Fruit fly (Drosophila melanogaster) whole organism, prepupa: ENCODE data around the gene ct.

Source experiments
- CG10631 ChIP-seq: fragments of 200-800 bp; sonication (Bioruptor generic); optimal IDR thresholded peaks from 2 replicates; lab custom pipeline; 2016; ENCODE audit warnings: missing biosample characterization, missing genetic modification characterization
- CG11294 ChIP-seq: fragments of 200-800 bp; sonication (Bioruptor generic); IDR thresholded peaks from 2 replicates; pipeline ENCODE4 v1.3.6; 2022; ENCODE audit warnings: missing biosample characterization, missing genetic modification characterization
- CG11762 ChIP-seq: fragments of 200-800 bp; sonication (Bioruptor generic); optimal IDR thresholded peaks from 3 replicates; lab custom pipeline; 2016; ENCODE audit warnings: missing biosample characterization, missing genetic modification characterization; ENCODE audit not compliant: insufficient read depth
- CG15336 ChIP-seq: fragments of 200-800 bp; sonication (Bioruptor generic); IDR thresholded peaks from 2 replicates; pipeline ENCODE4 v1.3.6; 2022; ENCODE audit warnings: missing biosample characterization, missing genetic modification characterization
- CG1621 ChIP-seq: fragments of 200-800 bp; sonication (Bioruptor generic); optimal IDR thresholded peaks from 3 replicates; lab custom pipeline; 2018; ENCODE audit warnings: missing biosample characterization, mild to moderate bottlenecking, missing genetic modification characterization
- CG3032 ChIP-seq: fragments of 200-800 bp; optimal IDR thresholded peaks from 2 replicates; lab custom pipeline; 2019; ENCODE audit warnings: missing biosample characterization, mild to moderate bottlenecking, missing genetic modification characterization, moderate library complexity
- CG31627 ChIP-seq: fragments of 200-800 bp; sonication (Bioruptor generic); optimal IDR thresholded peaks from 3 replicates; lab custom pipeline; 2016; ENCODE audit warnings: missing biosample characterization, missing genetic modification characterization
- CG32006 ChIP-seq: fragments of 200-800 bp; sonication (Bioruptor generic); optimal IDR thresholded peaks from 3 replicates; lab custom pipeline; 2017; ENCODE audit warnings: missing biosample characterization, mild to moderate bottlenecking, missing genetic modification characterization
- CG34406 ChIP-seq: fragments of 200-800 bp; sonication (Bioruptor generic); optimal IDR thresholded peaks from 3 replicates; lab custom pipeline; 2016; ENCODE audit warnings: missing biosample characterization, missing genetic modification characterization
- CG3919 ChIP-seq: fragments of 200-800 bp; sonication (Bioruptor generic); optimal IDR thresholded peaks from 3 replicates; lab custom pipeline; 2016; ENCODE audit warnings: missing biosample characterization, missing genetic modification characterization
- CG6163 ChIP-seq: fragments of 200-800 bp; sonication (Bioruptor generic); IDR thresholded peaks from 3 replicates; pipeline ENCODE4 v1.3.6; 2022; ENCODE audit warnings: missing biosample characterization, missing genetic modification characterization
- CG6276 ChIP-seq: fragments of 200-800 bp; sonication (Bioruptor generic); optimal IDR thresholded peaks from 2 replicates; lab custom pipeline; 2017; ENCODE audit warnings: missing biosample characterization, mild to moderate bottlenecking, missing genetic modification characterization
- CG6792 ChIP-seq: fragments of 200-800 bp; sonication (Bioruptor generic); optimal IDR thresholded peaks from 3 replicates; lab custom pipeline; 2016; ENCODE audit warnings: missing biosample characterization, missing genetic modification characterization
- CG6808 ChIP-seq: fragments of 200-800 bp; sonication (Bioruptor generic); optimal IDR thresholded peaks from 3 replicates; lab custom pipeline; 2017; ENCODE audit warnings: missing biosample characterization, missing genetic modification characterization, mild to moderate bottlenecking, moderate library complexity, missing genetic modification reagents
- CG6854 ChIP-seq: fragments of 200-800 bp; sonication (Bioruptor generic); optimal IDR thresholded peaks from 2 replicates; lab custom pipeline; 2017; ENCODE audit warnings: missing biosample characterization, mild to moderate bottlenecking, missing genetic modification characterization
- CG7368 ChIP-seq: fragments of 200-800 bp; sonication (Bioruptor generic); optimal IDR thresholded peaks from 3 replicates; lab custom pipeline; 2016; ENCODE audit warnings: missing biosample characterization, missing genetic modification characterization
- CG8119 ChIP-seq: fragments of 200-800 bp; sonication (Bioruptor generic); IDR thresholded peaks from 3 replicates; pipeline ENCODE4 v1.3.6; 2022; ENCODE audit warnings: missing biosample characterization, missing genetic modification characterization
- CG8319 ChIP-seq: fragments of 200-800 bp; sonication (Bioruptor generic); optimal IDR thresholded peaks from 3 replicates; lab custom pipeline; 2016; ENCODE audit warnings: missing biosample characterization, missing genetic modification characterization
- CG8632 ChIP-seq: fragments of 200-800 bp; sonication (Bioruptor generic); optimal IDR thresholded peaks from 3 replicates; lab custom pipeline; 2016; ENCODE audit warnings: missing biosample characterization, missing genetic modification characterization
- Eip75B ChIP-seq: fragments of 200-800 bp; sonication (Bioruptor generic); optimal IDR thresholded peaks from 3 replicates; lab custom pipeline; 2016; ENCODE audit warnings: missing biosample characterization, missing genetic modification characterization
- Eip78C ChIP-seq: fragments of 200-800 bp; sonication (Bioruptor generic); peaks from one replicate; lab custom pipeline; 2016; ENCODE audit warnings: missing biosample characterization, missing genetic modification characterization
- Eip93F ChIP-seq: fragments of 200-800 bp; sonication (Bioruptor generic); optimal IDR thresholded peaks from 2 replicates; lab custom pipeline; 2016; ENCODE audit warnings: missing biosample characterization, mild to moderate bottlenecking, missing genetic modification characterization
- Ets21C ChIP-seq: fragments of 200-800 bp; sonication (Bioruptor generic); optimal IDR thresholded peaks from 3 replicates; lab custom pipeline; 2016; ENCODE audit warnings: missing biosample characterization, missing genetic modification characterization
- Hr38 ChIP-seq: sonication (Bioruptor generic); optimal IDR thresholded peaks from 2 replicates; lab custom pipeline; 2016; ENCODE audit warnings: missing biosample characterization, missing genetic modification characterization
- Hr39 ChIP-seq: fragments of 200-800 bp; sonication (Bioruptor generic); optimal IDR thresholded peaks from 2 replicates; lab custom pipeline; 2016; ENCODE audit warnings: missing biosample characterization, missing genetic modification characterization
- Hr4 ChIP-seq: fragments of 200-800 bp; sonication (Bioruptor generic); optimal IDR thresholded peaks from 3 replicates; lab custom pipeline; 2016; ENCODE audit warnings: missing biosample characterization, missing genetic modification characterization
- Lpt ChIP-seq: fragments of 200-800 bp; sonication (Bioruptor generic); optimal IDR thresholded peaks from 3 replicates; lab custom pipeline; 2016; ENCODE audit warnings: missing biosample characterization, missing genetic modification characterization
- OdsH ChIP-seq: fragments of 200-800 bp; sonication (Bioruptor generic); optimal IDR thresholded peaks from 3 replicates; lab custom pipeline; 2016; ENCODE audit warnings: missing biosample characterization, missing genetic modification characterization
- achi ChIP-seq: fragments of 200-800 bp; sonication (Bioruptor generic); optimal IDR thresholded peaks from 3 replicates; lab custom pipeline; 2016; ENCODE audit warnings: missing biosample characterization, missing genetic modification characterization
- acj6 ChIP-seq: fragments of 200-800 bp; sonication (Bioruptor generic); optimal IDR thresholded peaks from 3 replicates; lab custom pipeline; 2016; ENCODE audit warnings: missing biosample characterization, missing genetic modification characterization
- cyc ChIP-seq: fragments of 200-800 bp; sonication (Bioruptor generic); optimal IDR thresholded peaks from 3 replicates; lab custom pipeline; 2016; ENCODE audit warnings: missing biosample characterization, missing genetic modification characterization
- dsx ChIP-seq: fragments of 200-800 bp; optimal IDR thresholded peaks from 3 replicates; lab custom pipeline; 2019; ENCODE audit warnings: missing biosample characterization, mild to moderate bottlenecking, missing genetic modification characterization, moderate library complexity; ENCODE audit not compliant: poor library complexity, severe bottlenecking
- eg ChIP-seq: fragments of 200-800 bp; sonication (Bioruptor generic); IDR thresholded peaks from 3 replicates; pipeline ENCODE4 v1.3.6; 2022; ENCODE audit warnings: missing biosample characterization, missing genetic modification characterization
- fd59A ChIP-seq: fragments of 200-800 bp; sonication (Bioruptor generic); optimal IDR thresholded peaks from 2 replicates; lab custom pipeline; 2017; ENCODE audit warnings: missing biosample characterization, mild to moderate bottlenecking, missing genetic modification characterization, missing genetic modification reagents
- fd85E ChIP-seq: fragments of 200-800 bp; sonication (Bioruptor generic); optimal IDR thresholded peaks from 3 replicates; lab custom pipeline; 2016; ENCODE audit warnings: missing biosample characterization, missing genetic modification characterization
- fkh ChIP-seq: fragments of 200-800 bp; sonication (Bioruptor generic); optimal IDR thresholded peaks from 3 replicates; lab custom pipeline; 2017; ENCODE audit warnings: missing biosample characterization, mild to moderate bottlenecking, missing genetic modification characterization, moderate library complexity
- lz ChIP-seq: fragments of 200-800 bp; sonication (Bioruptor generic); optimal IDR thresholded peaks from 3 replicates; lab custom pipeline; 2016; ENCODE audit warnings: missing biosample characterization, missing genetic modification characterization
- salr ChIP-seq, 2 experiments: fragments of 200-800 bp; sonication (Bioruptor generic); optimal IDR thresholded peaks; 3 replicates each; lab custom pipeline; 2016 to 2018; ENCODE audit warnings: missing biosample characterization in 2 of 2, missing genetic modification characterization in 2 of 2, mild to moderate bottlenecking in 1 of 2
- spab ChIP-seq: fragments of 200-800 bp; sonication (Bioruptor generic); optimal IDR thresholded peaks from 2 replicates; lab custom pipeline; 2017; ENCODE audit warnings: missing biosample characterization, mild to moderate bottlenecking, missing genetic modification characterization, missing genetic modification reagents
- svp ChIP-seq: fragments of 200-800 bp; sonication (Bioruptor generic); peaks from one replicate; lab custom pipeline; 2016; ENCODE audit warnings: missing biosample characterization, missing genetic modification characterization
- vri ChIP-seq: fragments of 200-800 bp; sonication (Bioruptor generic); optimal IDR thresholded peaks from 3 replicates; lab custom pipeline; 2016; ENCODE audit warnings: missing biosample characterization, mild to moderate bottlenecking, missing genetic modification characterization

Gene ct

dm6 chrX:7605669-7606068, 2.6 kb upstream of the ct start (continued):
- TF ChIP-seq vri (GFP tag; lab: Kevin White, UChicago) = no peak
- peak; percentile 59 for TF ChIP-seq CG3032 (tag; lab: Kevin White, UChicago)
- TF ChIP-seq Eip93F (GFP tag; lab: Kevin White, UChicago) = no peak
- TF ChIP-seq CG1621 = peak; percentile 58
- TF ChIP-seq achi (GFP tag; lab: Kevin White, UChicago) = peak; percentile 45
- peak; percentile 41 for TF ChIP-seq fd59A (GFP tag; lab: Kevin White, UChicago)
- TF ChIP-seq CG6276 (GFP tag; lab: Kevin White, UChicago) = peak; percentile 80
- TF ChIP-seq svp (GFP tag; lab: Kevin White, UChicago) = no peak
- TF ChIP-seq fkh = no peak
- TF ChIP-seq CG7368 (GFP tag; lab: Kevin White, UChicago) = peak; percentile 42
- TF ChIP-seq spab = peak; percentile 66
- TF ChIP-seq CG34406 (GFP tag; lab: Kevin White, UChicago) = peak; percentile 39
- TF ChIP-seq CG6808 (GFP tag; lab: Kevin White, UChicago) = peak; percentile 79
- TF ChIP-seq lz (GFP tag; lab: Kevin White, UChicago) = no peak
- TF ChIP-seq, all 60 proteins: peak for 35

dm6 chrX:7606362-7606761, 1.9 kb upstream of the ct start:
- TF ChIP-seq Lpt (GFP tag; lab: Kevin White, UChicago) (no peak), Eip78C (GFP tag; lab: Kevin White, UChicago) (peak; percentile 5), CG7368 (GFP tag; lab: Kevin White, UChicago) (no peak)
- TF ChIP-seq, all 60 proteins: peak for 1

dm6 chrX:7616920-7617319, 8.7 kb downstream of the ct start:
- TF ChIP-seq CG8119 (GFP tag; lab: Robert Waterston, UW) = no peak; the same call in 2 of the 3 replicates
- 0 out of 3 replicates have a peak, but pooled peaks have one; percentile 26 for TF ChIP-seq CG6163
- TF ChIP-seq OdsH = peak; percentile 5
- peak; percentile 38 for TF ChIP-seq CG10631 (GFP tag; lab: Kevin White, UChicago)
- TF ChIP-seq acj6 = peak; percentile 9
- peak; percentile 4 for TF ChIP-seq CG32006
- 0 out of 3 replicates have a peak, but pooled peaks have one; percentile 41 for TF ChIP-seq eg (GFP tag; lab: Robert Waterston, UW)
- no peak for TF ChIP-seq Ets21C
- no peak for TF ChIP-seq CG7368 (GFP tag; lab: Kevin White, UChicago)
- TF ChIP-seq Eip78C (GFP tag; lab: Kevin White, UChicago) = peak; percentile 63
- no peak for TF ChIP-seq Hr4 (GFP tag; lab: Kevin White, UChicago)

dm6 chrX:7617414-7617813, 9.2 kb downstream of the ct start:
- TF ChIP-seq fd59A (GFP tag; lab: Kevin White, UChicago) = no peak
- TF ChIP-seq spab = no peak
- TF ChIP-seq CG15336 (GFP tag; lab: Robert Waterston, UW) = no peak
- TF ChIP-seq eg (GFP tag; lab: Robert Waterston, UW) = no peak
- TF ChIP-seq CG31627 (GFP tag; lab: Kevin White, UChicago) = no peak
- no peak for TF ChIP-seq CG6854 (GFP tag; lab: Kevin White, UChicago)
- no peak for TF ChIP-seq CG8119 (GFP tag; lab: Robert Waterston, UW)
- TF ChIP-seq CG32006 = no peak
- TF ChIP-seq CG3919 (GFP tag; lab: Kevin White, UChicago) = no peak
- TF ChIP-seq cyc = no peak
- no peak for TF ChIP-seq CG8319
- TF ChIP-seq CG7368 (GFP tag; lab: Kevin White, UChicago) = no peak
- no peak for TF ChIP-seq salr (GFP tag; optimal IDR thresholded peaks at IDR 0.05; lab: Kevin White, UChicago)
- TF ChIP-seq OdsH = no peak
- no peak for TF ChIP-seq CG6276 (GFP tag; lab: Kevin White, UChicago)

DNA sequence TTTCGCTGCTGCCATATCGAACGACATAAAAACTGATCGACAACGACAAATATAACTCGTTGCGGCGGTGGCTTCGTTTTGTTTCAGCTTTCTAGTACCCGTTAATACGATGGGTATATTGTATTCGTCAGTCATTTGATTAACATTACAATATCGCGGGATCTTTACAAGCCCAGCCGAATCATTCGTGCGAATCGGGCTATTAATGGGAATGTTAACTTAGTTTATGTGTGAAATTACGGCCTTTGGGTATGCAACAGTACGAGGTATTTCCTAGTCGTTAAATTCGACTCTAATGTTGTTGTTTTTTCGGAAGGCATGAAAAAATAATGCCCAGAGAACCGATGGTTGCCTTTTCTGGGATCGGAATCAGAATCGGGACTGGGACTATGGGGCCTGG, 10.0 kb downstream of the ct start:
- TF ChIP-seq CG11762 (GFP tag; lab: Kevin White, UChicago) = no peak
- no peak for TF ChIP-seq dsx (GFP tag; lab: Kevin White, UChicago)
- TF ChIP-seq Eip75B = peak; percentile 3
- TF ChIP-seq Hr38 (GFP tag; lab: Kevin White, UChicago) = no peak
- TF ChIP-seq CG11294 (GFP tag; lab: Robert Waterston, UW) = no peak
- TF ChIP-seq eg (GFP tag; lab: Robert Waterston, UW) = 0 out of 3 replicates have a peak, but pooled peaks have one; percentile 17
- TF ChIP-seq Hr4 (GFP tag; lab: Kevin White, UChicago) = no peak
- TF ChIP-seq vri (GFP tag; lab: Kevin White, UChicago) = peak; percentile 12
- TF ChIP-seq CG6792 (GFP tag; lab: Kevin White, UChicago) = peak; percentile 29
- TF ChIP-seq Hr39 (GFP tag; lab: Kevin White, UChicago) = peak; percentile 71
- peak; percentile 28 for TF ChIP-seq achi (GFP tag; lab: Kevin White, UChicago)
- no peak for TF ChIP-seq fkh
- TF ChIP-seq Eip78C (GFP tag; lab: Kevin White, UChicago) = peak; percentile 72
- no peak for TF ChIP-seq fd85E (GFP tag; lab: Kevin White, UChicago)
- peak; percentile 9 for TF ChIP-seq OdsH
- peak; percentile 15 for TF ChIP-seq CG3032 (tag; lab: Kevin White, UChicago)
- peak; percentile 3 for TF ChIP-seq CG10631 (GFP tag; lab: Kevin White, UChicago)
- peak; percentile 62; the same call in 2 of the 3 replicates for TF ChIP-seq CG6163
- TF ChIP-seq CG1621 = no peak
- no peak for TF ChIP-seq fd59A (GFP tag; lab: Kevin White, UChicago)
- peak; percentile 23 for TF ChIP-seq CG32006
- peak; percentile 4 for TF ChIP-seq CG8632 (GFP tag; lab: Kevin White, UChicago)
- TF ChIP-seq CG3919 (GFP tag; lab: Kevin White, UChicago) = peak; percentile 44
